Fruit fly (Drosophila melanogaster) whole organism, embryonic: ENCODE results near the gene dsd.
A peak's percentile ranks its signal among the peaks of the same experiment; 100 is the strongest.

Source experiments
- Adf1 ChIP-seq: fragments of 200-800 bp; sonication (Bioruptor generic); IDR thresholded peaks from 2 replicates; pipeline ENCODE4 v1.3.6; 2022; ENCODE audit warnings: missing biosample characterization, missing genetic modification characterization
- Bdp1 ChIP-seq: fragments of 200-800 bp; sonication (Bioruptor generic); optimal IDR thresholded peaks from 3 replicates; lab custom pipeline; 2016; ENCODE audit warnings: missing biosample characterization, missing genetic modification characterization
- Bgb ChIP-seq: fragments of 200-800 bp; sonication (Bioruptor generic); IDR thresholded peaks from 2 replicates; pipeline ENCODE4 v1.3.6; 2022; ENCODE audit warnings: missing biosample characterization, missing genetic modification characterization; ENCODE audit not compliant: partially characterized antibody
- CG10274 ChIP-seq: fragments of 200-800 bp; sonication (Bioruptor generic); optimal IDR thresholded peaks from 3 replicates; lab custom pipeline; 2017; ENCODE audit warnings: missing biosample characterization, mild to moderate bottlenecking, missing genetic modification characterization
- CG10462 ChIP-seq: fragments of 200-800 bp; sonication (Bioruptor generic); optimal IDR thresholded peaks from 2 replicates; lab custom pipeline; 2016; ENCODE audit warnings: missing biosample characterization, missing genetic modification characterization
- CG10959 ChIP-seq: fragments of 200-800 bp; sonication (Bioruptor generic); IDR thresholded peaks from 2 replicates; pipeline ENCODE4 v1.3.6; 2022; ENCODE audit warnings: missing biosample characterization, missing genetic modification characterization
- CG11456 ChIP-seq: fragments of 200-800 bp; sonication (Bioruptor generic); IDR thresholded peaks from 3 replicates; pipeline ENCODE4 v1.3.6; 2022; ENCODE audit warnings: missing biosample characterization, missing genetic modification characterization
- CG12155 ChIP-seq: fragments of 200-800 bp; sonication (Bioruptor generic); optimal IDR thresholded peaks from 3 replicates; lab custom pipeline; 2016; ENCODE audit warnings: missing biosample characterization, missing genetic modification characterization
- CG12769 ChIP-seq: fragments of 200-800 bp; sonication (Bioruptor generic); optimal IDR thresholded peaks from 2 replicates; lab custom pipeline; 2019; ENCODE audit warnings: missing biosample characterization, mild to moderate bottlenecking, missing genetic modification characterization, moderate library complexity
- CG1792 ChIP-seq: fragments of 200-800 bp; sonication (Bioruptor generic); optimal IDR thresholded peaks from 2 replicates; lab custom pipeline; 2016; ENCODE audit warnings: missing biosample characterization, missing genetic modification characterization
- CG18011 ChIP-seq: fragments of 200-800 bp; sonication (Bioruptor generic); optimal IDR thresholded peaks from 2 replicates; lab custom pipeline; 2017; ENCODE audit warnings: missing biosample characterization, missing genetic modification characterization, mild to moderate bottlenecking, moderate library complexity, missing genotype
- CG18262 ChIP-seq: fragments of 200-800 bp; optimal IDR thresholded peaks from 3 replicates; lab custom pipeline; 2019; ENCODE audit warnings: missing biosample characterization, mild to moderate bottlenecking, missing genetic modification characterization, moderate library complexity
- CG2199 ChIP-seq: fragments of 200-800 bp; sonication (Bioruptor generic); IDR thresholded peaks from 3 replicates; pipeline ENCODE4 v1.3.6; 2022; ENCODE audit warnings: missing biosample characterization, missing genetic modification characterization
- CG33557 ChIP-seq: fragments of 200-800 bp; sonication (Bioruptor generic); optimal IDR thresholded peaks from 2 replicates; lab custom pipeline; 2019; ENCODE audit warnings: missing biosample characterization, mild to moderate bottlenecking, missing genetic modification characterization, moderate library complexity
- CG3407 ChIP-seq: fragments of 200-800 bp; sonication (Bioruptor generic); optimal IDR thresholded peaks from 2 replicates; lab custom pipeline; 2018; ENCODE audit warnings: missing biosample characterization, mild to moderate bottlenecking, missing genetic modification characterization
- CG3847 ChIP-seq: fragments of 200-800 bp; sonication (Bioruptor generic); IDR thresholded peaks from 2 replicates; pipeline ENCODE4 v1.3.6; 2022; ENCODE audit warnings: missing biosample characterization, missing genetic modification characterization
- CG4328 ChIP-seq: fragments of 200-800 bp; sonication (Bioruptor generic); optimal IDR thresholded peaks from 3 replicates; lab custom pipeline; 2017; ENCODE audit warnings: missing biosample characterization, missing genetic modification reagents, missing genetic modification characterization
- CG7271 ChIP-seq: fragments of 200-800 bp; sonication (Bioruptor generic); optimal IDR thresholded peaks from 2 replicates; lab custom pipeline; 2018; ENCODE audit warnings: missing biosample characterization, mild to moderate bottlenecking, missing genetic modification characterization, moderate library complexity
- CG7987 ChIP-seq: fragments of 200-800 bp; sonication (Bioruptor generic); optimal IDR thresholded peaks from 2 replicates; lab custom pipeline; 2018; ENCODE audit warnings: missing biosample characterization, mild to moderate bottlenecking, missing genetic modification characterization, moderate library complexity
- CTCF ChIP-seq: fragments of 200-800 bp; sonication (Bioruptor generic); optimal IDR thresholded peaks from 2 replicates; lab custom pipeline; 2017; ENCODE audit warnings: missing biosample characterization, mild to moderate bottlenecking, missing genetic modification characterization, moderate library complexity
- Dp ChIP-seq: fragments of 200-800 bp; sonication (Bioruptor generic); optimal IDR thresholded peaks from 2 replicates; lab custom pipeline; 2018; ENCODE audit warnings: missing biosample characterization, mild to moderate bottlenecking, missing genetic modification characterization, moderate library complexity
- Drgx ChIP-seq: fragments of 200-800 bp; sonication (Bioruptor generic); IDR thresholded peaks from 2 replicates; pipeline ENCODE4 v1.3.6; 2022; ENCODE audit warnings: missing biosample characterization, missing genetic modification characterization
- E2f2 ChIP-seq: fragments of 200-800 bp; sonication (Bioruptor generic); IDR thresholded peaks from 2 replicates; pipeline ENCODE4 v1.3.6; 2022; ENCODE audit warnings: missing biosample characterization, missing genetic modification characterization
- Ets65A ChIP-seq: fragments of 200-800 bp; sonication (Bioruptor generic); peaks from one replicate; lab custom pipeline; 2016; ENCODE audit warnings: missing biosample characterization, missing genetic modification characterization
- H15 ChIP-seq: fragments of 200-800 bp; sonication (Bioruptor generic); IDR thresholded peaks from 3 replicates; pipeline ENCODE4 v1.3.6; 2022; ENCODE audit warnings: missing biosample characterization, missing genetic modification characterization
- Hsf ChIP-seq: fragments of 200-800 bp; sonication (Bioruptor generic); optimal IDR thresholded peaks from 3 replicates; lab custom pipeline; 2016; ENCODE audit warnings: missing biosample characterization, missing genetic modification characterization
- Jarid2 ChIP-seq: fragments of 200-800 bp; sonication (Bioruptor generic); optimal IDR thresholded peaks from 3 replicates; lab custom pipeline; 2017; ENCODE audit warnings: mild to moderate bottlenecking, missing biosample characterization, missing genetic modification reagents, missing genetic modification characterization
- Lpt ChIP-seq: fragments of >200 bp; optimal IDR thresholded peaks from 2 replicates; lab custom pipeline; 2018; ENCODE audit warnings: missing biosample characterization, missing genetic modification characterization
- MBD-R2 ChIP-seq: fragments of 200-800 bp; sonication (Bioruptor generic); IDR thresholded peaks from 2 replicates; pipeline ENCODE4 v1.3.6; 2022; ENCODE audit warnings: missing biosample characterization, missing genetic modification characterization
- NFAT ChIP-seq: fragments of 200-800 bp; sonication (Bioruptor generic); IDR thresholded peaks from 2 replicates; pipeline ENCODE4 v1.3.6; 2022; ENCODE audit warnings: missing biosample characterization, missing genetic modification characterization
- Nf-YA ChIP-seq: fragments of 200-800 bp; sonication (Bioruptor generic); IDR thresholded peaks from 2 replicates; pipeline ENCODE4 v1.3.6; 2022; ENCODE audit warnings: missing biosample characterization, missing genetic modification characterization
- Poxn ChIP-seq: fragments of 200-800 bp; sonication (Bioruptor generic); IDR thresholded peaks from 2 replicates; pipeline ENCODE4 v1.3.6; 2022; ENCODE audit warnings: missing biosample characterization, missing genetic modification characterization
- Side ChIP-seq: fragments of 200-800 bp; sonication (Bioruptor generic); optimal IDR thresholded peaks from 2 replicates; lab custom pipeline; 2016; ENCODE audit warnings: missing biosample characterization, missing genetic modification characterization
- ac ChIP-seq: fragments of 200-800 bp; sonication (Bioruptor generic); optimal IDR thresholded peaks from 3 replicates; lab custom pipeline; 2017; ENCODE audit warnings: missing biosample characterization, mild to moderate bottlenecking, missing genetic modification characterization
- ara ChIP-seq: fragments of 200-800 bp; sonication (Bioruptor generic); IDR thresholded peaks from 2 replicates; pipeline ENCODE4 v1.3.6; 2022; ENCODE audit warnings: missing biosample characterization, missing genetic modification characterization
- chinmo ChIP-seq: fragments of 200-800 bp; sonication (Bioruptor generic); IDR thresholded peaks from 4 replicates; pipeline ENCODE4 v1.3.6; 2022; ENCODE audit warnings: missing biosample characterization, missing genetic modification characterization; ENCODE audit not compliant: partially characterized antibody
- ci ChIP-seq: fragments of 200-800 bp; sonication (Bioruptor generic); IDR thresholded peaks from 3 replicates; pipeline ENCODE4 v1.3.6; 2022; ENCODE audit warnings: missing biosample characterization, missing genetic modification characterization
- disco-r ChIP-seq: fragments of 200-800 bp; sonication (Bioruptor generic); optimal IDR thresholded peaks from 2 replicates; lab custom pipeline; 2016; ENCODE audit warnings: missing biosample characterization, missing genetic modification characterization
- eve ChIP-seq, 2 experiments: fragments of >200 bp; optimal IDR thresholded peaks; 2 replicates each; lab custom pipeline; 2017; ENCODE audit warnings: missing biosample characterization in 2 of 2, missing genetic modification characterization in 2 of 2
- fd64A ChIP-seq: fragments of 200-800 bp; sonication (Bioruptor generic); optimal IDR thresholded peaks from 3 replicates; lab custom pipeline; 2018; ENCODE audit warnings: missing biosample characterization, mild to moderate bottlenecking, missing genetic modification characterization
- ken ChIP-seq: fragments of 200-800 bp; sonication (Bioruptor generic); IDR thresholded peaks from 3 replicates; pipeline ENCODE4 v1.3.6; 2022; ENCODE audit warnings: missing biosample characterization, missing genetic modification characterization
- mam ChIP-seq: fragments of 200-800 bp; sonication (Bioruptor generic); optimal IDR thresholded peaks from 3 replicates; lab custom pipeline; 2016; ENCODE audit warnings: missing biosample characterization, missing genetic modification characterization
- nerfin-2 ChIP-seq: fragments of 200-800 bp; sonication (Bioruptor generic); IDR thresholded peaks from 2 replicates; pipeline ENCODE4 v1.3.6; 2022; ENCODE audit warnings: missing biosample characterization, missing genetic modification characterization; ENCODE audit not compliant: partially characterized antibody
- pros ChIP-seq: fragments of 200-800 bp; sonication (Bioruptor generic); optimal IDR thresholded peaks from 3 replicates; lab custom pipeline; 2019; ENCODE audit warnings: missing biosample characterization, mild to moderate bottlenecking, missing genetic modification characterization, moderate library complexity
- pzg ChIP-seq: fragments of 200-800 bp; sonication (Bioruptor generic); optimal IDR thresholded peaks from 3 replicates; lab custom pipeline; 2018; ENCODE audit warnings: missing biosample characterization, mild to moderate bottlenecking, missing genetic modification characterization, moderate library complexity
- sd ChIP-seq: fragments of 200-800 bp; sonication (Bioruptor generic); optimal IDR thresholded peaks from 3 replicates; lab custom pipeline; 2018; ENCODE audit warnings: missing biosample characterization, mild to moderate bottlenecking, missing genetic modification characterization, moderate library complexity
- seq ChIP-seq: fragments of 200-800 bp; sonication (Bioruptor generic); IDR thresholded peaks from 2 replicates; pipeline ENCODE4 v1.3.6; 2022; ENCODE audit warnings: missing biosample characterization, missing genetic modification characterization
- stc ChIP-seq: fragments of 200-800 bp; sonication (Bioruptor generic); IDR thresholded peaks from 2 replicates; pipeline ENCODE4 v1.3.6; 2022; ENCODE audit warnings: missing biosample characterization, missing genetic modification characterization
- tll ChIP-seq, 2 experiments: fragments of 200-800 bp in 1 of 2; fragments of >200 bp in 1 of 2; sonication (Bioruptor generic) in 1 of 2; optimal IDR thresholded peaks; 2 replicates each; lab custom pipeline; 2017 to 2019; ENCODE audit warnings: missing biosample characterization in 2 of 2, missing genetic modification characterization in 2 of 2, mild to moderate bottlenecking in 1 of 2, moderate library complexity in 1 of 2
- twi ChIP-seq: fragments of 200-800 bp; optimal IDR thresholded peaks from 2 replicates; lab custom pipeline; 2019; ENCODE audit warnings: missing biosample characterization, mild to moderate bottlenecking, missing genetic modification characterization, moderate library complexity
- usp ChIP-seq: fragments of >200 bp; optimal IDR thresholded peaks from 2 replicates; lab custom pipeline; 2017; ENCODE audit warnings: missing biosample characterization, missing genetic modification characterization

dsd gene

DNA sequence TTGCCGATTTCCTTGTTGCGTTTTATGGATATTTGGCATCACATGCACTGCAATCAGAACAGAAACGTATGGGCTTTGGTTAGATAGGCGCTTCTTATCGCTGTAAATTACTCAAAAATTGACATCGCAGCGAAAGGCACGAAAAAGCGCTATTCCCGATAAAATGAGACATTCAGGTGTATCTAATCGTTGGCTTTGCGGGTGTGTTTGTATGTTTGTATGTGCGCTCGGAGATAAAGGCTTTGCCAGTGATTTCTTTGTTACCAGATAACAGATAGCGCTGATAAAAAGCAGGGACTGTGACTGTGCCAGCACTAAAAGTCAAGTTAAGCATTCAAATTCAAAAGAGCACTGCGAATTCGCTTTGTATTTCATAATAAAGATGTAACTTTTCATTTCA, 38.7 kb downstream of the dsd start (continued):
- TF ChIP-seq stc (GFP tag; lab: Robert Waterston, UW) (no peak), NFAT (no peak), CG1792 (GFP tag; lab: Kevin White, UChicago) (no peak), CG10462 (GFP tag; lab: Kevin White, UChicago) (no peak), CG18262 (tag; lab: Kevin White, UChicago) (no peak), ara (GFP tag; lab: Robert Waterston, UW) (no peak), Side (GFP tag; lab: Kevin White, UChicago) (no peak), CG7987 (no peak), pros (no peak), CG3847 (no peak), disco-r (no peak), ci (GFP tag; lab: Robert Waterston, UW) (0 out of 3 replicates have a peak, but pooled peaks have one; percentile 21)

DNA sequence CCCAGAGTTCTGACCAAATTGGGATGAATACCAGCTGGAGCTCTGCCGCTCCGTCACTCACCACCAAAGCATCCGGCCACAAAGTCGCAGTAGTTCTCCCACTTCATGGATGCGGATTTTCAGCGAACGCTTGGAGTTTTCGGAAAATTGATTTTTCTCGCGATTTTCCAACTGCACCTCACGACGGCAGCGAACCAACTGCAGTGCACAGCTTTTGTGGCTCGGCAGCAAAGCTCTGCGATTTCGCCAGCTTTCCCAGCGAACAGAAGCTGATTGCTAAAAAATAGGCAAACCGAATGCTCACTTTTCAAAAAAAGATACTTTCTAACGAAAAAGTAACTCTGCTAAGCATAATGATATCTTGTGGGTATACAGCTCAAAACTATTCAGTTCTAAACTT, 46.1 kb downstream of the dsd start, which contains the start of gene CG5646:
CG5646 (minus strand) TSS at position 206 of the 400 bp plus-strand sequence.
- TF ChIP-seq chinmo (GFP tag; lab: Robert Waterston, UW) (0 out of 4 replicates have a peak, but pooled peaks have one; percentile 45), Adf1 (peak; percentile 24; the same call in 1 of the 2 replicates), Poxn (GFP tag; lab: Robert Waterston, UW) (no peak), H15 (0 out of 3 replicates have a peak, but pooled peaks have one; percentile 9), CG10959 (GFP tag; lab: Robert Waterston, UW) (no peak), CG11456 (GFP tag; lab: Robert Waterston, UW) (0 out of 3 replicates have a peak, but pooled peaks have one; percentile 32), Bgb (peak; percentile 9; the same call in 1 of the 2 replicates), Nf-YA (GFP tag; lab: Robert Waterston, UW) (0 out of 2 replicates have a peak, but pooled peaks have one; percentile 13), CG2199 (GFP tag; lab: Robert Waterston, UW) (0 out of 3 replicates have a peak, but pooled peaks have one; percentile 39), E2f2 (GFP tag; lab: Robert Waterston, UW) (peak; percentile 86), CTCF (GFP tag; lab: Kevin White, UChicago) (peak; percentile 9), twi (tag; lab: Kevin White, UChicago) (no peak), CG12769 (tag; lab: Kevin White, UChicago) (no peak), CG33557 (GFP tag; lab: Kevin White, UChicago) (no peak), Bdp1 (GFP tag; lab: Kevin White, UChicago) (no peak), MBD-R2 (GFP tag; lab: Robert Waterston, UW) (peak; percentile 32; the same call in 1 of the 2 replicates), Hsf (no peak), nerfin-2 (GFP tag; lab: Robert Waterston, UW) (peak; percentile 20; the same call in 1 of the 2 replicates), eve (GFP tag; optimal IDR thresholded peaks at IDR 0.05; lab: Kevin White, UChicago) (no peak), Jarid2 (GFP tag; lab: Kevin White, UChicago) (no peak), CG10274 (GFP tag; lab: Kevin White, UChicago) (no peak), Drgx (GFP tag; lab: Robert Waterston, UW) (peak; percentile 57), seq (GFP tag; lab: Robert Waterston, UW) (no peak), sd (tag; lab: Kevin White, UChicago) (no peak), mam (GFP tag; lab: Kevin White, UChicago) (no peak), CG4328 (GFP tag; lab: Kevin White, UChicago) (no peak), ken (GFP tag; lab: Robert Waterston, UW) (0 out of 3 replicates have a peak, but pooled peaks have one; percentile 27), CG7271 (tag; lab: Kevin White, UChicago) (no peak), pzg (GFP tag; lab: Kevin White, UChicago) (peak; percentile 14), Dp (GFP tag; lab: Kevin White, UChicago) (peak; percentile 72), Ets65A (peak; percentile 42), usp (GFP tag; lab: Kevin White, UChicago) (no peak), ac (GFP tag; lab: Kevin White, UChicago) (no peak), tll (GFP tag; optimal IDR thresholded peaks at IDR 0.05; lab: Kevin White, UChicago) (no peak), fd64A (GFP tag; lab: Kevin White, UChicago) (no peak), CG18011 (peak; percentile 96), Lpt (GFP tag; lab: Kevin White, UChicago) (no peak), CG3407 (GFP tag; lab: Kevin White, UChicago) (no peak), CG12155 (GFP tag; lab: Kevin White, UChicago) (no peak)
